Fruit fly (Drosophila melanogaster): Measurements from ENCODE around the gene beat-VII.

dm6 chr3R:26625552-26625951 is 56.2 kb downstream of the beat-VII start, which contains the start of gene TwdlL:
- TF ChIP-seq CG14711 (tag; optimal IDR thresholded peaks at IDR 0.05) (no peak), toe (GFP tag; optimal IDR thresholded peaks at IDR 0.05) (no peak), CG1620 (GFP tag; optimal IDR thresholded peaks at IDR 0.05) (no peak), cnc (optimal IDR thresholded peaks at IDR 0.05) (no peak), kay (GFP tag; ENCODE audit: borderline replicate concordance) (no peak), CG7101 (tag; optimal IDR thresholded peaks at IDR 0.05) (no peak), cic (GFP tag; optimal IDR thresholded peaks at IDR 0.05) (no peak), CG12768 (GFP tag; optimal IDR thresholded peaks at IDR 0.05) (no peak), bab1 (GFP tag; optimal IDR thresholded peaks at IDR 0.05) (no peak), Mnt (GFP tag; optimal IDR thresholded peaks at IDR 0.05) (no peak), CG33017 (tag; optimal IDR thresholded peaks at IDR 0.05) (no peak), pad (GFP tag; optimal IDR thresholded peaks at IDR 0.05) (no peak), CG11617 (GFP tag; optimal IDR thresholded peaks at IDR 0.05) (no peak), Crg-1 (GFP tag; optimal IDR thresholded peaks at IDR 0.05) (no peak)

Measured in whole organism, adult.